Worm (Caenorhabditis elegans) whole organism, young adult: Measurements from ENCODE around the gene cyn-13.

Experiments used
- B0019.2 ChIP-seq: fragments of 200-800 bp; sonication (Bioruptor generic); conservative IDR thresholded peaks from 2 replicates; pipeline ENCODE4 v1.3.6; 2022; ENCODE audit warnings: missing genetic modification reagents, missing genetic modification characterization, missing compliant biosample characterization
- C06A6.2 ChIP-seq: fragments of 200-800 bp; sonication (Bioruptor generic); conservative IDR thresholded peaks from 2 replicates; pipeline ENCODE4 v1.3.6; 2022; ENCODE audit warnings: missing genetic modification characterization, missing compliant biosample characterization
- Y56A3A.18 ChIP-seq: fragments of 200-800 bp; sonication (Bioruptor generic); IDR thresholded peaks from 2 replicates; pipeline ENCODE4 v1.3.6; 2022; ENCODE audit warnings: missing genetic modification reagents, missing genetic modification characterization, missing compliant biosample characterization
- ama-1 ChIP-seq, 3 experiments: fragments of 150-350 bp in 1 of 3; sonication (generic microtip) in 2 of 3; optimal IDR thresholded peaks; 2 replicates each; lab custom pipeline; 2014 to 2018; ENCODE audit warnings: missing biosample characterization in 2 of 3, missing genetic modification characterization in 2 of 3, missing genetic modification reagents in 2 of 3
- ceh-40 ChIP-seq: fragments of 200-800 bp; sonication (Bioruptor generic); IDR thresholded peaks from 2 replicates; pipeline ENCODE4 v1.3.6; 2022; ENCODE audit warnings: missing genetic modification characterization, missing compliant biosample characterization
- efl-1 ChIP-seq: fragments of 150-350 bp; optimal IDR thresholded peaks from 2 replicates; lab custom pipeline; 2014; ENCODE audit warnings: missing biosample characterization, missing genetic modification reagents, missing genetic modification characterization
- egrh-3 ChIP-seq: fragments of 200-800 bp; sonication (Bioruptor generic); IDR thresholded peaks from 2 replicates; pipeline ENCODE4 v1.3.6; 2022; ENCODE audit warnings: missing genetic modification reagents, missing genetic modification characterization, missing compliant biosample characterization
- mcd-1 ChIP-seq: fragments of 200-800 bp; sonication (Bioruptor generic); IDR thresholded peaks from 2 replicates; pipeline ENCODE4 v1.3.6; 2022; ENCODE audit warnings: missing genetic modification reagents, missing genetic modification characterization, missing compliant biosample characterization
- pha-4 ChIP-seq: fragments of 150-350 bp; sonication (generic microtip); optimal IDR thresholded peaks from 2 replicates; lab custom pipeline; 2014; ENCODE audit warnings: missing biosample characterization, missing genetic modification reagents, missing genetic modification characterization
- ztf-28 ChIP-seq: fragments of 200-800 bp; sonication (Bioruptor generic); IDR thresholded peaks from 2 replicates; pipeline ENCODE4 v1.3.6; 2022; ENCODE audit warnings: missing genetic modification reagents, missing genetic modification characterization, missing compliant biosample characterization

DNA sequence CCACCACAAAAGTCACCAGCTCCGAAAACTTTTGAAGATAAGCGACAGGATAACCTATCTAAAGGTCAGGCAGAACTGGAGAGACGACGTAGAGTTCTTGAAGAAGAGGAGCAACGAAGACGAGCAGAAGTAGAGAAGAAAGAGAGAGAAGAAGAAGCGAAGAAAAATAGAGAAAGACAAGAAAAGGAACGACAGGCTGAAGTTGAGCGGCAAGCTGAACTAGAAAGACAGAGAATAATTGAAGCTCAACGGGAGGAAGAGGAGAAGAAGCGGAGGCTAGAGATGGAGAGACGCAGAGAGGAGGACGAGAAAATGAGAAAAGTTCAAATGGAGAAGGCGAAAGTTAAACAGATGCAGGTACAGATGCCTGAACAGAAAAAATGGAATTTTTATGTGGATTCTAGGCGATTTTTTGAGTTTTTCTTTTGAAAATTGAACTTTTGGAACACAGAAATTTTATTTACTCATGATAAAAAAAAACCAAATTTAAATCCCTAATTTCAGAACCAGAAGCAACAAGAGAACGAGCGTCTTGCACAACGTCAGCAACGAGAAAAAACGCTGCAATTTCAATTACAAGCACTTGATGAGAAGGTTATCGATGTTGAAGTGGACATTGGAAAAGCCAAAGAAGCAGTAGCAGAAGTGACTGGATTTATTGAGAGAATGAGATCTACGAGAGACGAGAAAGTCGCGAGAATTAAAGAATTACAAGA is 4.8 kb upstream of the cyn-13 start:
- TF ChIP-seq efl-1 (no peak), egrh-3 (no peak), ama-1 (optimal IDR thresholded peaks at IDR 0.05; lab: Kevin White, UChicago) (no peak), ama-1 (GFP tag; optimal IDR thresholded peaks at IDR 0.05; lab: Kevin White, UChicago) (no peak), ztf-28 (GFP tag; lab: Robert Waterston, UW) (no peak), ceh-40 (GFP tag; lab: Robert Waterston, UW) (no peak), C06A6.2 (no peak), B0019.2 (GFP tag; lab: Robert Waterston, UW) (no peak), pha-4 (tag; lab: Kevin White, UChicago) (no peak), mcd-1 (GFP tag; lab: Robert Waterston, UW) (no peak), Y56A3A.18 (no peak)
